Fruit fly (Drosophila melanogaster): ENCODE results near the gene Fum3.

DNA sequence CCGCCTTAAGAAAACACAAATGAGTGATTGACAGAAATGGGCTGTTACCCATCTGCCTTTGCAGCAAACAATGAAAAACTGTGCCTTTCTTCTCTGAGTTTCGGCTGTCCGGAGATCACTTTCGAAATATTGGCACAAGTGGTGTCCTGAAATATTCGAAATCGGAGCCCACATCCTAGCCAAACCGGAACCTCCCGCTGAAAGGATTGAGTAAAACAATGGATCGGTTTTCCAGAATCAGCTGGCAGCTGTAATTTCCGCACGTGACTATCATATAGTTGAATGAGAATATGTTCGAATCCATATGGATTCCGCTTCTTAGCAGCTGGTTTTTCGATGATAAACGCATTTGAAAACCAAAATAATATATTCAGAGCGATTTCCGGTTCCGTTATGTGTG is 31.6 kb downstream of the Fum3 start:
- TF ChIP-seq CG6813 (GFP tag; optimal IDR thresholded peaks at IDR 0.05) (no peak), CG10959 (GFP tag; IDR thresholded peaks at IDR 0.05) (no peak), disco-r (GFP tag; optimal IDR thresholded peaks at IDR 0.05) (no peak), dati (GFP tag; IDR thresholded peaks at IDR 0.05) (no peak), psq (GFP tag; optimal IDR thresholded peaks at IDR 0.05) (no peak), fd64A (GFP tag; optimal IDR thresholded peaks at IDR 0.05) (no peak), slbo (GFP tag; IDR thresholded peaks at IDR 0.05) (no peak), Opbp (GFP tag; IDR thresholded peaks at IDR 0.05; ENCODE audit: partially characterized antibody) (no peak)

Measured in whole organism, embryonic.